Worm (Caenorhabditis elegans) whole organism, young adult: ENCODE results near the gene catp-4.

Experiments used
- F52B5.7 ChIP-seq: sonication (generic microtip); optimal IDR thresholded peaks from 2 replicates; lab custom pipeline; 2016; ENCODE audit warnings: mild to moderate bottlenecking, missing genetic modification characterization, missing compliant biosample characterization
- T26A5.8 ChIP-seq: sonication (generic microtip); optimal IDR thresholded peaks from 2 replicates; lab custom pipeline; 2016; ENCODE audit warnings: missing genetic modification characterization, missing compliant biosample characterization
- ZK185.1 ChIP-seq: sonication (generic microtip); optimal IDR thresholded peaks from 2 replicates; lab custom pipeline; 2016; ENCODE audit warnings: mild to moderate bottlenecking, missing genetic modification characterization, missing compliant biosample characterization; ENCODE audit not compliant: poor library complexity, severe bottlenecking
- ccch-3 ChIP-seq: fragments of 200-800 bp; sonication (Bioruptor generic); optimal IDR thresholded peaks from 2 replicates; lab custom pipeline; 2018; ENCODE audit warnings: mild to moderate bottlenecking, missing genetic modification characterization, missing compliant biosample characterization
- lsl-1 ChIP-seq: fragments of 200-800 bp; sonication (Bioruptor generic); optimal IDR thresholded peaks from 2 replicates; lab custom pipeline; 2018; ENCODE audit warnings: mild to moderate bottlenecking, missing genetic modification characterization, moderate library complexity, missing compliant biosample characterization
- mes-4 ChIP-seq: sonication (generic microtip); optimal IDR thresholded peaks from 2 replicates; lab custom pipeline; 2016; ENCODE audit warnings: missing genotype, missing genetic modification characterization, missing compliant biosample characterization
- rec-8 ChIP-seq, 2 experiments: sonication (generic microtip); optimal IDR thresholded peaks; 2 replicates each; lab custom pipeline; 2016; ENCODE audit warnings: mild to moderate bottlenecking in 2 of 2, missing genetic modification characterization in 2 of 2, missing genetic modification reagents in 2 of 2, missing genotype in 2 of 2, missing biosample characterization in 1 of 2, missing compliant biosample characterization in 1 of 2, moderate library complexity in 1 of 2
- rpc-1 ChIP-seq, 2 experiments: fragments of 150-350 bp in 1 of 2; sonication (generic microtip) in 1 of 2; optimal IDR thresholded peaks; 2 replicates each; lab custom pipeline; 2014 to 2018; ENCODE audit warnings: missing biosample characterization in 1 of 2, missing genetic modification characterization in 1 of 2, missing genetic modification reagents in 1 of 2, missing genotype in 1 of 2
- snpc-4 ChIP-seq, 5 experiments: fragments of 150-350 bp in 1 of 5; sonication (generic microtip) in 4 of 5; optimal IDR thresholded peaks; 2 replicates each; lab custom pipeline; 2014 to 2018; ENCODE audit warnings: missing genetic modification characterization in 5 of 5, missing biosample characterization in 3 of 5, antibody characterized with exemption in 2 of 5, mild to moderate bottlenecking in 2 of 5, missing compliant biosample characterization in 2 of 5, missing genotype in 2 of 5, moderate library complexity in 2 of 5, missing genetic modification reagents in 1 of 5
- ztf-22 ChIP-seq: fragments of 200-800 bp; sonication (Bioruptor generic); optimal IDR thresholded peaks from 2 replicates; lab custom pipeline; 2018; ENCODE audit warnings: mild to moderate bottlenecking, missing genetic modification characterization, moderate library complexity, missing compliant biosample characterization

- TF ChIP-seq mes-4 (tag; lab: Kevin White, UChicago), result no peak
- no peak for TF ChIP-seq ccch-3 (GFP tag; lab: Kevin White, UChicago)
- no peak for TF ChIP-seq rec-8 (tag; optimal IDR thresholded peaks at IDR 0.05; lab: Kevin White, UChicago)
- no peak for TF ChIP-seq ztf-22 (GFP tag; lab: Kevin White, UChicago)
- no peak for TF ChIP-seq lsl-1
- no peak for TF ChIP-seq T26A5.8 (tag; lab: Kevin White, UChicago)
- TF ChIP-seq snpc-4 (GFP tag; optimal IDR thresholded peaks at IDR 0.05; lab: Kevin White, UChicago), result no peak
- no peak for TF ChIP-seq snpc-4 (tag; optimal IDR thresholded peaks at IDR 0.05; lab: Kevin White, UChicago)
- no peak for TF ChIP-seq F52B5.7 (tag; lab: Kevin White, UChicago)
- no peak for TF ChIP-seq rpc-1 (optimal IDR thresholded peaks at IDR 0.05; lab: Kevin White, UChicago)
- TF ChIP-seq rpc-1 (tag; optimal IDR thresholded peaks at IDR 0.05; lab: Kevin White, UChicago), result no peak
- TF ChIP-seq ZK185.1 (tag; lab: Kevin White, UChicago), result no peak
Observed at ce11 chrII:14604261-14604660, 10.9 kb downstream of the catp-4 start.
